Worm (Caenorhabditis elegans): ENCODE results near the gene fbxa-224.

ce11 chrII:7583555-7583954, 35.6 kb upstream of the fbxa-224 start, which contains the start of gene mks-3:
- TF ChIP-seq W03F9.2 (tag; optimal IDR thresholded peaks at IDR 0.05) (no peak), him-1 (tag; optimal IDR thresholded peaks at IDR 0.05) (no peak), dao-5 (tag; optimal IDR thresholded peaks at IDR 0.05) (no peak)

All from whole organism, L4/young adult.